Worm (Caenorhabditis elegans) whole organism, mixed stage, embryonic: ENCODE measurements around the gene Y110A2AL.4.

ENCODE experiments used
- bed-3 ChIP-seq: fragments of 200-800 bp; sonication (Bioruptor generic); optimal IDR thresholded peaks from 3 replicates; lab custom pipeline; 2018; ENCODE audit warnings: mild to moderate bottlenecking, missing genetic modification characterization, moderate library complexity, missing compliant biosample characterization
- ceh-39 ChIP-seq: fragments of 150-350 bp; optimal IDR thresholded peaks from 2 replicates; lab custom pipeline; 2014; ENCODE audit warnings: missing biosample characterization, missing genetic modification characterization
- ces-1 ChIP-seq: fragments of 150-350 bp; optimal IDR thresholded peaks from 2 replicates; lab custom pipeline; 2014; ENCODE audit warnings: missing biosample characterization, missing genetic modification reagents, missing genetic modification characterization
- cnd-1 ChIP-seq: fragments of 200-800 bp; sonication (Bioruptor generic); optimal IDR thresholded peaks from 2 replicates; lab custom pipeline; 2018; ENCODE audit warnings: mild to moderate bottlenecking, missing genetic modification characterization, missing compliant biosample characterization
- drap-1 ChIP-seq: fragments of 200-800 bp; sonication (Bioruptor generic); optimal IDR thresholded peaks from 3 replicates; lab custom pipeline; 2018; ENCODE audit warnings: mild to moderate bottlenecking, missing genetic modification characterization, missing compliant biosample characterization
- elt-1 ChIP-seq: sonication (generic microtip); optimal IDR thresholded peaks from 2 replicates; lab custom pipeline; 2017; ENCODE audit warnings: missing genetic modification characterization, mild to moderate bottlenecking, missing compliant biosample characterization, antibody characterized with exemption, moderate library complexity, borderline replicate concordance; ENCODE audit not compliant: insufficient read depth
- elt-3 ChIP-seq: fragments of 150-350 bp; optimal IDR thresholded peaks from 2 replicates; lab custom pipeline; 2014; ENCODE audit warnings: missing biosample characterization, missing genetic modification characterization
- lin-13 ChIP-seq: fragments of 150-350 bp; optimal IDR thresholded peaks from 2 replicates; lab custom pipeline; 2014; ENCODE audit warnings: missing biosample characterization, missing genetic modification characterization
- lin-32 ChIP-seq: fragments of 200-800 bp; sonication (Bioruptor generic); optimal IDR thresholded peaks from 2 replicates; lab custom pipeline; 2018; ENCODE audit warnings: mild to moderate bottlenecking, missing genetic modification characterization, missing compliant biosample characterization
- lsy-2 ChIP-seq: fragments of 150-350 bp; optimal IDR thresholded peaks from 2 replicates; lab custom pipeline; 2014; ENCODE audit warnings: missing biosample characterization, missing genetic modification characterization
- mep-1 ChIP-seq: fragments of 150-350 bp; optimal IDR thresholded peaks from 2 replicates; lab custom pipeline; 2017; ENCODE audit warnings: missing biosample characterization, missing genetic modification reagents, missing genetic modification characterization, inconsistent platforms
- mls-2 ChIP-seq: sonication (generic microtip); optimal IDR thresholded peaks from 2 replicates; lab custom pipeline; 2016; ENCODE audit warnings: mild to moderate bottlenecking, missing genetic modification characterization, moderate library complexity, missing compliant biosample characterization
- nhr-12 ChIP-seq: fragments of 150-350 bp; optimal IDR thresholded peaks from 2 replicates; lab custom pipeline; 2014; ENCODE audit warnings: missing biosample characterization, missing genetic modification characterization
- nhr-2 ChIP-seq: fragments of 150-350 bp; optimal IDR thresholded peaks from 2 replicates; lab custom pipeline; 2014; ENCODE audit warnings: missing biosample characterization, missing genetic modification characterization
- nhr-237 ChIP-seq: fragments of 150-350 bp; optimal IDR thresholded peaks from 2 replicates; lab custom pipeline; 2014; ENCODE audit warnings: missing biosample characterization, missing genetic modification characterization
- pha-4 ChIP-seq: fragments of 150-350 bp; optimal IDR thresholded peaks from 2 replicates; lab custom pipeline; 2018; ENCODE audit warnings: missing biosample characterization, missing genetic modification reagents, missing genetic modification characterization
- sptf-1 ChIP-seq: sonication (generic microtip); optimal IDR thresholded peaks from 2 replicates; lab custom pipeline; 2017; ENCODE audit warnings: mild to moderate bottlenecking, missing genetic modification characterization, moderate library complexity, missing compliant biosample characterization
- unc-120 ChIP-seq: sonication (generic microtip); optimal IDR thresholded peaks from 2 replicates; lab custom pipeline; 2017; ENCODE audit warnings: missing genetic modification characterization, missing compliant biosample characterization; ENCODE audit not compliant: poor library complexity, severe bottlenecking
- unc-39 ChIP-seq: fragments of 150-350 bp; optimal IDR thresholded peaks from 2 replicates; lab custom pipeline; 2014; ENCODE audit warnings: missing biosample characterization, missing genetic modification characterization
- zip-8 ChIP-seq: fragments of 150-350 bp; optimal IDR thresholded peaks from 2 replicates; lab custom pipeline; 2014; ENCODE audit warnings: missing biosample characterization, missing genetic modification characterization
- ztf-11 ChIP-seq: fragments of 150-350 bp; optimal IDR thresholded peaks from 2 replicates; lab custom pipeline; 2014; ENCODE audit warnings: missing biosample characterization, missing genetic modification characterization

Y110A2AL.4 gene

DNA sequence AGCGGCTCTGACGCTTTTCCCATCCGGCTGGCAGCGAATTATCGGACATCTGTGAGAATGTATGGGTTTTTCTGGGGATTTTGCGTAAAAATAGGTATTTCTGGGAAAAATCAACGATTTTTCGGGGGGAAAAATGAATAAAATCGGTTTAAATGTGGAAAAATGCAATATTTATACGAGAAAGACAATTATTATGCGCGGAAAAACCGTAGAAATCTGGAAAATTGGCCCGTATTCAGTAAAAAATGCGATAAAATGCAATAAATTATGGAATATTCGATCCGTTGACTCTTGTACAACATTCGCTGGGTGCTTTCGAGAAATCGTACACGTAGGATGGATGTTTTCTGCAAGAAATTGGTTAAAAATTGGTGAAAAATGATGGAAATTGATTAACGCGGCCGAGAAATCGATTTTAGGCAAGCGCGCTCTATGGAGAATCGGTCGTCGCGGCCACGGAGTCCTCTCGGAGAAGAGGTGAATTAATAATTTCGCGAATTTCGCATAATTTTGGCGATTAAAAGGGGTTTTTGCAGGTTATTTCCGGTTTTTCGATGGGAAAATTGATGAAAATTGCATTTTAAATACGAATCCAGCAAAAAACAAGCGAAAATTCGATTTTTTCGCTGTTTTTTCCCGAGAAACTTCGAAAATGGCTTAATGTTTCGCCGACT lies 50.0 kb downstream of the Y110A2AL.4 start, which contains the start of gene pinn-1:
TSS of gene pinn-1 (minus strand) at position 51 of the 674 bp plus-strand sequence.
- TF ChIP-seq nhr-2 (tag; lab: Kevin White, UChicago), result peak; percentile 9
- peak; percentile 88 for TF ChIP-seq lin-13 (tag; lab: Kevin White, UChicago)
- TF ChIP-seq zip-8 (tag; lab: Kevin White, UChicago), result no peak
- TF ChIP-seq nhr-12 (tag; lab: Kevin White, UChicago), result no peak
- TF ChIP-seq bed-3 (GFP tag; lab: Kevin White, UChicago), result no peak
- peak; percentile 80 for TF ChIP-seq pha-4 (tag; lab: Kevin White, UChicago)
- peak; percentile 1 for TF ChIP-seq lin-32 (GFP tag; lab: Kevin White, UChicago)
- no peak for TF ChIP-seq elt-1 (tag; lab: Kevin White, UChicago)
- TF ChIP-seq unc-39 (tag; lab: Kevin White, UChicago), result no peak
- peak; percentile 10 for TF ChIP-seq drap-1 (GFP tag; lab: Kevin White, UChicago)
- TF ChIP-seq cnd-1 (tag; lab: Kevin White, UChicago), result peak; percentile 63
- no peak for TF ChIP-seq ztf-11
- no peak for TF ChIP-seq unc-120 (tag; lab: Kevin White, UChicago)
- TF ChIP-seq mep-1 (tag; lab: Kevin White, UChicago), result peak; percentile 85
- peak; percentile 55 for TF ChIP-seq ceh-39 (tag; lab: Kevin White, UChicago)
- TF ChIP-seq lsy-2 (tag; lab: Kevin White, UChicago), result peak; percentile 69
- TF ChIP-seq nhr-237, result peak; percentile 50
- peak; percentile 76 for TF ChIP-seq sptf-1 (tag; lab: Kevin White, UChicago)
- peak; percentile 55 for TF ChIP-seq mls-2
- peak; percentile 78 for TF ChIP-seq ces-1
- TF ChIP-seq elt-3 (tag; lab: Kevin White, UChicago), result peak; percentile 27
